Worm (Caenorhabditis elegans) whole organism, late embryonic: ENCODE results near the gene C10G8.2.

Experiments used
- C08G9.2 ChIP-seq: sonication (generic microtip); optimal IDR thresholded peaks from 2 replicates; lab custom pipeline; 2016; ENCODE audit warnings: mild to moderate bottlenecking, missing genetic modification characterization, moderate library complexity, missing compliant biosample characterization
- F13H6.1 ChIP-seq: sonication (generic microtip); optimal IDR thresholded peaks from 2 replicates; lab custom pipeline; 2016; ENCODE audit warnings: missing genetic modification characterization, missing compliant biosample characterization
- K09A11.1 ChIP-seq: sonication (generic microtip); optimal IDR thresholded peaks from 2 replicates; lab custom pipeline; 2017; ENCODE audit warnings: antibody characterized with exemption, mild to moderate bottlenecking, missing genetic modification characterization, missing compliant biosample characterization; ENCODE audit not compliant: insufficient read depth
- T23F11.4 ChIP-seq: fragments of 200-800 bp; sonication (Bioruptor generic); optimal IDR thresholded peaks from 2 replicates; lab custom pipeline; 2018; ENCODE audit warnings: mild to moderate bottlenecking, missing genetic modification characterization, missing compliant biosample characterization
- ceh-14 ChIP-seq: sonication (generic microtip); optimal IDR thresholded peaks from 2 replicates; lab custom pipeline; 2016; ENCODE audit warnings: missing genotype, missing genetic modification characterization, missing compliant biosample characterization
- ceh-19 ChIP-seq: fragments of 200-800 bp; sonication (Bioruptor generic); optimal IDR thresholded peaks from 2 replicates; lab custom pipeline; 2018; ENCODE audit warnings: mild to moderate bottlenecking, missing genetic modification characterization, missing compliant biosample characterization
- ceh-2 ChIP-seq: sonication (generic microtip); optimal IDR thresholded peaks from 2 replicates; lab custom pipeline; 2016; ENCODE audit warnings: missing genotype, missing genetic modification characterization, missing compliant biosample characterization
- ceh-30 ChIP-seq: fragments of 150-350 bp; optimal IDR thresholded peaks from 2 replicates; lab custom pipeline; 2014; ENCODE audit warnings: missing biosample characterization, missing genetic modification characterization
- ceh-31 ChIP-seq: sonication (generic microtip); optimal IDR thresholded peaks from 2 replicates; lab custom pipeline; 2016; ENCODE audit warnings: missing genetic modification characterization, missing compliant biosample characterization
- ceh-6 ChIP-seq: fragments of 200-800 bp; sonication (Bioruptor generic); optimal IDR thresholded peaks from 2 replicates; lab custom pipeline; 2018; ENCODE audit warnings: mild to moderate bottlenecking, missing genetic modification characterization, missing compliant biosample characterization
- dmd-4 ChIP-seq: sonication (generic microtip); optimal IDR thresholded peaks from 2 replicates; lab custom pipeline; 2016; ENCODE audit warnings: borderline replicate concordance, missing genetic modification characterization, missing compliant biosample characterization
- dve-1 ChIP-seq: sonication (generic microtip); optimal IDR thresholded peaks from 2 replicates; lab custom pipeline; 2017; ENCODE audit warnings: antibody characterized with exemption, mild to moderate bottlenecking, missing genetic modification characterization, missing compliant biosample characterization
- eyg-1 ChIP-seq: sonication (generic microtip); optimal IDR thresholded peaks from 2 replicates; lab custom pipeline; 2016; ENCODE audit warnings: missing genotype, missing genetic modification characterization, missing compliant biosample characterization
- fax-1 ChIP-seq: sonication (generic microtip); optimal IDR thresholded peaks from 2 replicates; lab custom pipeline; 2016; ENCODE audit warnings: missing genotype, missing genetic modification characterization, missing compliant biosample characterization
- gmeb-2 ChIP-seq: sonication (generic microtip); optimal IDR thresholded peaks from 2 replicates; lab custom pipeline; 2016; ENCODE audit warnings: missing genetic modification characterization, inconsistent platforms, missing compliant biosample characterization
- hlh-30 ChIP-seq: sonication (generic microtip); optimal IDR thresholded peaks from 2 replicates; lab custom pipeline; 2017; ENCODE audit warnings: antibody characterized with exemption, missing genetic modification characterization, missing compliant biosample characterization; ENCODE audit not compliant: insufficient read depth
- hlh-6 ChIP-seq: sonication (generic microtip); optimal IDR thresholded peaks from 2 replicates; lab custom pipeline; 2016; ENCODE audit warnings: missing genotype, missing genetic modification characterization, missing compliant biosample characterization
- madf-2 ChIP-seq: sonication (generic microtip); optimal IDR thresholded peaks from 2 replicates; lab custom pipeline; 2017; ENCODE audit warnings: missing genetic modification characterization, missing compliant biosample characterization
- nfya-1 ChIP-seq: sonication (generic microtip); optimal IDR thresholded peaks from 2 replicates; lab custom pipeline; 2017; ENCODE audit warnings: missing genetic modification characterization, mild to moderate bottlenecking, missing compliant biosample characterization, antibody characterized with exemption, moderate library complexity
- pag-3 ChIP-seq: sonication (generic microtip); optimal IDR thresholded peaks from 2 replicates; lab custom pipeline; 2016; ENCODE audit warnings: missing compliant biosample characterization, missing genetic modification characterization, borderline replicate concordance
- pha-4 ChIP-seq: fragments of 150-350 bp; optimal IDR thresholded peaks from 2 replicates; lab custom pipeline; 2018; ENCODE audit warnings: missing biosample characterization, missing genetic modification reagents, missing genetic modification characterization
- pqm-1 ChIP-seq: sonication (generic microtip); optimal IDR thresholded peaks from 2 replicates; lab custom pipeline; 2016; ENCODE audit warnings: missing genetic modification characterization, missing compliant biosample characterization
- sox-4 ChIP-seq: sonication (generic microtip); optimal IDR thresholded peaks from 2 replicates; lab custom pipeline; 2017; ENCODE audit warnings: mild to moderate bottlenecking, missing genetic modification characterization, inconsistent platforms, missing compliant biosample characterization
- syd-9 ChIP-seq: sonication (generic microtip); optimal IDR thresholded peaks from 2 replicates; lab custom pipeline; 2016; ENCODE audit warnings: mild to moderate bottlenecking, missing genetic modification characterization, moderate library complexity, missing compliant biosample characterization
- tbx-2 ChIP-seq: sonication (generic microtip); optimal IDR thresholded peaks from 2 replicates; lab custom pipeline; 2016; ENCODE audit warnings: missing genetic modification characterization, missing compliant biosample characterization
- tbx-7 ChIP-seq: sonication (generic microtip); optimal IDR thresholded peaks from 2 replicates; lab custom pipeline; 2016; ENCODE audit warnings: missing genotype, missing genetic modification characterization, missing compliant biosample characterization
- ttx-3 ChIP-seq: sonication (generic microtip); optimal IDR thresholded peaks from 2 replicates; lab custom pipeline; 2016; ENCODE audit warnings: missing genetic modification reagents, missing genetic modification characterization, missing compliant biosample characterization
- unc-55 ChIP-seq: sonication (generic microtip); optimal IDR thresholded peaks from 2 replicates; lab custom pipeline; 2017; ENCODE audit warnings: missing biosample characterization, missing genetic modification reagents, missing genetic modification characterization
- ztf-16 ChIP-seq: sonication (generic microtip); optimal IDR thresholded peaks from 2 replicates; lab custom pipeline; 2017; ENCODE audit warnings: missing genetic modification characterization, missing compliant biosample characterization

Gene C10G8.2

ce11 chrV:5312453-5312852, 1.8 kb upstream of the C10G8.2 start, which contains the start of gene C10G8.3:
C10G8.3 (plus strand) TSS chrV:5312753.
- TF ChIP-seq nfya-1 (tag; lab: Kevin White, UChicago): no peak
- no peak for TF ChIP-seq sox-4 (tag; lab: Kevin White, UChicago)
- no peak for TF ChIP-seq ceh-30 (tag; lab: Kevin White, UChicago)
- no peak for TF ChIP-seq madf-2 (tag; lab: Kevin White, UChicago)
- TF ChIP-seq dmd-4: no peak
- no peak for TF ChIP-seq ztf-16 (tag; lab: Kevin White, UChicago)

- TF ChIP-seq pha-4 (no peak), F13H6.1 (tag; lab: Kevin White, UChicago) (no peak), ceh-2 (no peak), dve-1 (no peak), eyg-1 (tag; lab: Kevin White, UChicago) (no peak), ttx-3 (tag; lab: Kevin White, UChicago) (no peak), unc-55 (GFP tag; lab: Kevin White, UChicago) (peak; percentile 68), K09A11.1 (tag; lab: Kevin White, UChicago) (no peak)
These were observed 4.1 kb downstream of the C10G8.2 start for ce11 chrV:5318349-5318748.

- TF ChIP-seq pag-3 (tag; lab: Kevin White, UChicago) (no peak), ceh-31 (no peak), hlh-6 (tag; lab: Kevin White, UChicago) (peak; percentile 24)
These were observed 5.3 kb downstream of the C10G8.2 start, which contains the start of gene ceh-34 for ce11 chrV:5319477-5319876. ceh-34 (minus strand) TSS chrV:5319577.

- no peak for TF ChIP-seq fax-1 (tag; lab: Kevin White, UChicago)
- peak; percentile 48 for TF ChIP-seq ceh-19 (GFP tag; lab: Kevin White, UChicago)
These were observed 8.6 kb downstream of the C10G8.2 start for ce11 chrV:5322815-5323214.

ce11 chrV:5324566-5324965, 10.4 kb downstream of the C10G8.2 start, which contains the start of gene ceh-33:
ceh-33 (minus strand) TSS chrV:5324666.
- no peak for TF ChIP-seq ceh-6
- no peak for TF ChIP-seq K09A11.1 (tag; lab: Kevin White, UChicago)
- no peak for TF ChIP-seq dmd-4
- TF ChIP-seq T23F11.4 (GFP tag; lab: Kevin White, UChicago): no peak
- no peak for TF ChIP-seq C08G9.2
- TF ChIP-seq sox-4 (tag; lab: Kevin White, UChicago): no peak
- no peak for TF ChIP-seq pqm-1 (tag; lab: Kevin White, UChicago)
- TF ChIP-seq gmeb-2 (tag; lab: Kevin White, UChicago): no peak
- no peak for TF ChIP-seq tbx-7 (tag; lab: Kevin White, UChicago)
- no peak for TF ChIP-seq ceh-2
- TF ChIP-seq madf-2 (tag; lab: Kevin White, UChicago): no peak
- no peak for TF ChIP-seq hlh-30 (tag; lab: Kevin White, UChicago)
- TF ChIP-seq tbx-2 (tag; lab: Kevin White, UChicago): no peak

ce11 chrV:5328314-5328713, 14.1 kb downstream of the C10G8.2 start, which contains the start of gene C10G8.8:
C10G8.8 (minus strand) TSS chrV:5328414.
- TF ChIP-seq ztf-16 (tag; lab: Kevin White, UChicago): no peak
- TF ChIP-seq K09A11.1 (tag; lab: Kevin White, UChicago): no peak
- no peak for TF ChIP-seq ceh-14 (tag; lab: Kevin White, UChicago)
- no peak for TF ChIP-seq syd-9 (tag; lab: Kevin White, UChicago)
